Fruit fly (Drosophila melanogaster) whole organism, adult: ENCODE measurements around the gene CG5568.

Source experiments
- CG11617 ChIP-seq: fragments of 200-800 bp; sonication (Bioruptor generic); optimal IDR thresholded peaks from 2 replicates; lab custom pipeline; 2017; ENCODE audit warnings: mild to moderate bottlenecking, missing biosample characterization, missing genetic modification reagents, missing genetic modification characterization
- CG12768 ChIP-seq: fragments of 200-800 bp; sonication (Bioruptor generic); optimal IDR thresholded peaks from 2 replicates; lab custom pipeline; 2017; ENCODE audit warnings: missing biosample characterization, missing genetic modification characterization, mild to moderate bottlenecking, moderate library complexity, missing genetic modification reagents
- CG14711 ChIP-seq: fragments of 200-800 bp; sonication (Bioruptor generic); optimal IDR thresholded peaks from 2 replicates; lab custom pipeline; 2018; ENCODE audit warnings: missing biosample characterization, mild to moderate bottlenecking, missing genetic modification characterization, moderate library complexity
- CG1620 ChIP-seq: fragments of 200-800 bp; sonication (Bioruptor generic); optimal IDR thresholded peaks from 2 replicates; lab custom pipeline; 2016; ENCODE audit warnings: missing biosample characterization, missing genetic modification characterization
- CG33017 ChIP-seq: fragments of 200-800 bp; sonication (Bioruptor generic); optimal IDR thresholded peaks from 2 replicates; lab custom pipeline; 2018; ENCODE audit warnings: missing biosample characterization, mild to moderate bottlenecking, missing genetic modification characterization, moderate library complexity
- CG5204 ChIP-seq: fragments of 200-800 bp; sonication (Bioruptor generic); optimal IDR thresholded peaks from 2 replicates; lab custom pipeline; 2016; ENCODE audit warnings: missing biosample characterization, missing genetic modification characterization
- CG7045 ChIP-seq: fragments of 200-800 bp; sonication (Bioruptor generic); optimal IDR thresholded peaks from 2 replicates; lab custom pipeline; 2017; ENCODE audit warnings: missing biosample characterization, mild to moderate bottlenecking, missing genetic modification characterization
- CG7101 ChIP-seq: fragments of 200-800 bp; sonication (Bioruptor generic); optimal IDR thresholded peaks from 2 replicates; lab custom pipeline; 2018; ENCODE audit warnings: missing biosample characterization, mild to moderate bottlenecking, missing genetic modification characterization, moderate library complexity
- Clk ChIP-seq: fragments of 200-800 bp; sonication (Bioruptor generic); optimal IDR thresholded peaks from 2 replicates; lab custom pipeline; 2017; ENCODE audit warnings: missing biosample characterization, missing genetic modification characterization
- Crg-1 ChIP-seq: fragments of 200-800 bp; sonication (Bioruptor generic); optimal IDR thresholded peaks from 2 replicates; lab custom pipeline; 2016; ENCODE audit warnings: missing biosample characterization, missing genetic modification characterization
- Hr96 ChIP-seq: fragments of 200-800 bp; sonication (Bioruptor generic); optimal IDR thresholded peaks from 2 replicates; lab custom pipeline; 2016; ENCODE audit warnings: missing biosample characterization, missing genetic modification characterization
- Mnt ChIP-seq: fragments of 200-800 bp; sonication (Bioruptor generic); optimal IDR thresholded peaks from 2 replicates; lab custom pipeline; 2016; ENCODE audit warnings: missing biosample characterization, mild to moderate bottlenecking, missing genetic modification characterization
- bab1 ChIP-seq: fragments of 200-800 bp; sonication (Bioruptor generic); optimal IDR thresholded peaks from 3 replicates; lab custom pipeline; 2019; ENCODE audit warnings: missing biosample characterization, mild to moderate bottlenecking, missing genetic modification characterization, moderate library complexity
- cic ChIP-seq: fragments of 200-800 bp; sonication (Bioruptor generic); optimal IDR thresholded peaks from 2 replicates; lab custom pipeline; 2017; ENCODE audit warnings: missing biosample characterization, mild to moderate bottlenecking, missing genetic modification characterization, moderate library complexity
- cnc ChIP-seq, 2 experiments: fragments of >200 bp; optimal IDR thresholded peaks; 2 replicates each; lab custom pipeline; 2017
- kay ChIP-seq: fragments of 200-800 bp; sonication (Bioruptor generic); peaks from one replicate; lab custom pipeline; 2016; ENCODE audit warnings: missing biosample characterization, missing genetic modification characterization, borderline replicate concordance
- ovo ChIP-seq: fragments of 200-800 bp; sonication (Bioruptor generic); optimal IDR thresholded peaks from 2 replicates; lab custom pipeline; 2016; ENCODE audit warnings: missing biosample characterization, missing genetic modification characterization
- pad ChIP-seq: fragments of 200-800 bp; sonication (Bioruptor generic); optimal IDR thresholded peaks from 3 replicates; lab custom pipeline; 2017; ENCODE audit warnings: missing biosample characterization, missing genetic modification characterization, mild to moderate bottlenecking, moderate library complexity, missing genetic modification reagents
- tj ChIP-seq: fragments of 200-800 bp; sonication (Bioruptor generic); optimal IDR thresholded peaks from 3 replicates; lab custom pipeline; 2017; ENCODE audit warnings: missing biosample characterization, mild to moderate bottlenecking, missing genetic modification characterization, moderate library complexity
- toe ChIP-seq: fragments of 200-800 bp; sonication (Bioruptor generic); optimal IDR thresholded peaks from 2 replicates; lab custom pipeline; 2016; ENCODE audit warnings: missing biosample characterization, missing genetic modification characterization

CG5568 gene

dm6 chr3L:5831890-5832289 is 39.4 kb upstream of the CG5568 start:
- TF ChIP-seq bab1 (no peak), Hr96 (GFP tag; lab: Kevin White, UChicago) (no peak), ovo (GFP tag; lab: Kevin White, UChicago) (no peak), cnc (optimal IDR thresholded peaks at IDR 0.05; lab: Kevin White, UChicago) (no peak), CG14711 (no peak), CG5204 (GFP tag; lab: Kevin White, UChicago) (no peak), CG7045 (GFP tag; lab: Kevin White, UChicago) (no peak), CG7101 (tag; lab: Kevin White, UChicago) (no peak)

DNA sequence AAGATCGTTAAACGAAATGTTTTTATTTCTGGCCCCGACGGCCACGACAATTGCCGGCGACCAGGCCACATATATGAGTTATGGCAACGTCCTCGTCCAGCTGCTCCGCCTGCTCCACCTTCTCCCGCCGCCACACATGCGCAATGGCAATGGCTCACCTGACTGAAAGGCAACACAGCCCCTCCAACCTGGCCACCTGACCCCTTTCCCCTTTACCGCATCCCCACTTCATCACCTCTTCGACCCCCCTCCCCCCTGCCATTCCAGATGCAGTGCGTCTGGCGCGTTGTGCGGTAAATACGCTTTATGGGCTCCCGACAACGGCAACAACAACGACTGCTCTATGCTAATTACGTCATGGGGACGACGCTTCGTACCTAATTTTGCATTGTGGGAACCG is 37.5 kb upstream of the CG5568 start:
- TF ChIP-seq ovo (GFP tag; lab: Kevin White, UChicago) (no peak), CG33017 (no peak), CG1620 (no peak), Clk (no peak), Hr96 (GFP tag; lab: Kevin White, UChicago) (no peak), CG7101 (tag; lab: Kevin White, UChicago) (no peak), pad (GFP tag; lab: Kevin White, UChicago) (no peak)

DNA sequence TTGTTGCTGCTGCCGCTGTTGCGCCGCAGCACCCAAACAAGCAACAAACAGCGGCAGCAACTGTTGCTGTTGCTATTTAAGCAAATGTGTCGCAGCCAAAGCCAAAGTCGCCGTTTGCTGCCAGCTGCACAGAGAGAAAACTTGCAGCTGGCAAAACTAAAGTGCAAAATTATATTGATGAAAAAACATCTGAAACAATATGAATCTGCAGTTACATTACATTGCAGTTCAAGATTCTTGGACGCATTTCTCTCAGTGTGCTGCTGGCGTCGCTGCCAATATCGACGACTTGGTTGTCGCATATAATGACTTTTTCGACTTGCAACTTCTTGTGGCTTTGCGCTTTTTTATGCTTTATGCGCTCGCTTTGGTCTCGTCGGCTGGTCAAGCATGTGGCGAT is 37.1 kb upstream of the CG5568 start:
- TF ChIP-seq Crg-1 (GFP tag; lab: Kevin White, UChicago) (no peak), CG11617 (GFP tag; lab: Kevin White, UChicago) (no peak), CG1620 (no peak), Hr96 (GFP tag; lab: Kevin White, UChicago) (no peak)

DNA sequence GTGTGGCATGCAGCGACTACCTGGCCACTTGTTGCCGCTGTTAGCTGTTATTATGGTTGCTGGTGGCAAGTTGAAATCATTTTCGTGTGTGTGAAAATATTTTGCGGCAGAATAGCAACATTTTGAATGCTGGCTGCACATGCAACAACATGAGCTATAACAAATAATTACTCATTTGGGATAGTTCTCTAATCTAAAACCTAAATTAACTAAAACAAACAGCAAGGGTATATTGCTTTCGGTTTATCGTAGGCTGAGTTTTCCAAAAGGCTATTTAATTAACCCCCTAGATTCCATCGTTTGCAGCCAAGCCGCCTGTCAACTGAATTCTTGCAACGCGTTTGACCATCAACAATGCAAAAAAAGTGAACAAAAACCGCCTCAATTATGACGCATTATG is 36.5 kb upstream of the CG5568 start:
- TF ChIP-seq CG5204 (GFP tag; lab: Kevin White, UChicago) = no peak

DNA sequence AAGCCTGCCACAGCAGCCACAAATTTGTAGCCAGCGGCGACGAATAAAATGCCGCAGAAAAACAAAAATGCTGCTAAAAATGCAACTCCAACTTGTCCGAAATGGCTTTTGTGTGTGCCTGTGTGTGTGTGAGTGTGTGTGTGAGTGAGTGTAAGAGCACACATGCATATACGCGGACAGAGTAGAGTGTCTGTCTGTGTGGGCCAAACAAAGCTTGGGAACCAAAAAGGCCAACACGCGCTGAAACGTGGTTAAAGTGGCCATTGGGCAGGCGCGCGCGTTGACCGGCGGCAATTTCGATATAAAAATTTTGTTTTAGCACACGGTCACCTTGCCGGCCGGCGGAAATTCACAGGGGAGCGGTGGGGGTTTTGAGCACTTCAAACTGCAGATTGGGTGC is 35.9 kb upstream of the CG5568 start:
- TF ChIP-seq cnc (optimal IDR thresholded peaks at IDR 0.05; lab: Kevin White, UChicago) = no peak
- no peak for TF ChIP-seq Crg-1 (GFP tag; lab: Kevin White, UChicago)
- TF ChIP-seq bab1 = no peak
- no peak for TF ChIP-seq CG7101 (tag; lab: Kevin White, UChicago)
- no peak for TF ChIP-seq CG7045 (GFP tag; lab: Kevin White, UChicago)
- no peak for TF ChIP-seq CG12768 (GFP tag; lab: Kevin White, UChicago)
- no peak for TF ChIP-seq pad (GFP tag; lab: Kevin White, UChicago)
- no peak for TF ChIP-seq toe
- TF ChIP-seq CG1620 = no peak
- no peak for TF ChIP-seq Mnt (GFP tag; lab: Kevin White, UChicago)
- TF ChIP-seq CG11617 (GFP tag; lab: Kevin White, UChicago) = no peak
- TF ChIP-seq CG33017 = no peak
- no peak for TF ChIP-seq cic (GFP tag; lab: Kevin White, UChicago)
- TF ChIP-seq CG14711 = no peak

DNA sequence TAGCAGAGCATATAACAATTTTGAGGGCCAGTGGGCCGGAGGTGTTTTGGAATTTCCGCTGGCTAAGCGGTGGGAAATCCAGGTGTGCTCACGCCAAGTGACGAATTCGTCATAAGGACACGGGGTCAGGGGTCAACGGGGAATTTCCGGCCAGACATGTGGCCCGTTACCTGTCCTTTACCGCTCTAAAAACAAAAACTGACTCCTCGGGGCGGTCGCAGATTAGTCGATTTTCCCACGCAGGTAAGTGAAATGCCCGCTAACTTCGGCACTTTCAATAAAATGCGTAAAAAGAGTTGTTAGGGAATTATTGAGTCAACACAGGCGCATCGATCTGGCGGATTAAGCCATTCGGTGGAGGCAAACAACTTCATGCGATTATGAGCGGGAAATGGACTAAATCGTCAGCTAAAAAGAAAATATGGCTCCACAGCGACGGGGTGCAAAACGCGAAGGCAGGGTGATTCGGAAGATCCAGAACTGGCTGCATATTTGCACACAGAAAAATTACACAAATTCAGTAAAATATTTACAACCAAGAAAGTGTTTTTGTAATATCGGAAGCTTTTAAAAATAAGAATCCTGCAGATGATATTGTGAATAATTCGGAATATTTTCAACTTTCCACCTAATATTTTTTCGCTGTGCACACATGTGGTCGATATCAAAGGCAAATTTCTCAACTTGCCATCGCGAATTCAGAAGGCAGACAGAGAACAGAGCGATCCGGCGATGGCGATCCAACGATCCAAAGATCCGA is 35.2 kb upstream of the CG5568 start:
- no peak for TF ChIP-seq tj (GFP tag; lab: Kevin White, UChicago)
- TF ChIP-seq Hr96 (GFP tag; lab: Kevin White, UChicago) = no peak
- TF ChIP-seq CG7045 (GFP tag; lab: Kevin White, UChicago) = no peak
- TF ChIP-seq toe = no peak
- no peak for TF ChIP-seq CG5204 (GFP tag; lab: Kevin White, UChicago)
- TF ChIP-seq Crg-1 (GFP tag; lab: Kevin White, UChicago) = no peak
- no peak for TF ChIP-seq CG11617 (GFP tag; lab: Kevin White, UChicago)
- no peak for TF ChIP-seq cnc (optimal IDR thresholded peaks at IDR 0.05; lab: Kevin White, UChicago)
- TF ChIP-seq bab1 = no peak
- TF ChIP-seq CG14711 = no peak
- TF ChIP-seq cic (GFP tag; lab: Kevin White, UChicago) = no peak
- no peak for TF ChIP-seq ovo (GFP tag; lab: Kevin White, UChicago)

DNA sequence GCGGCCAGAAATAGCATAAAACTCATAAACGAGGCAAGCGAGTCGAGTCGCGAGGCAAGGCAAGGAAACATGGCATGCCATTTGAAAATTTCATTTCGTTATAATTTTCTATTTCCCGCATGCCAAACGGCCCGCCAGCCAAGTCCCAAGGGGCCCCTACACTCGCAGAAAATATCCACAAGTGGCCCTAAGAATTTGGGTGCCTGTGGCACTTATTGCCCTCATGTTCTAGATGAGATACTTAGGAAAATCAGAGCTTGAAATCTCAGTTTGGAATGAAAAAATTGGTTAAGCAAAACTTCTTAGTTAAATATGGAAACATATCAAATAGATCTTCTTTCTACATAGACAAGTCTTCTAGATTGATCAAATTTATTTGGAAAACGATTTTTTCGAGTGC is 33.0 kb upstream of the CG5568 start:
- TF ChIP-seq kay (GFP tag; lab: Kevin White, UChicago) (peak; percentile 3), bab1 (no peak), cic (GFP tag; lab: Kevin White, UChicago) (no peak), CG5204 (GFP tag; lab: Kevin White, UChicago) (no peak)

- TF ChIP-seq kay (GFP tag; lab: Kevin White, UChicago) = no peak
- TF ChIP-seq CG14711 = no peak
- no peak for TF ChIP-seq toe
- no peak for TF ChIP-seq CG12768 (GFP tag; lab: Kevin White, UChicago)
- no peak for TF ChIP-seq Crg-1 (GFP tag; lab: Kevin White, UChicago)
- no peak for TF ChIP-seq CG1620
- no peak for TF ChIP-seq bab1
- no peak for TF ChIP-seq CG11617 (GFP tag; lab: Kevin White, UChicago)
- TF ChIP-seq Hr96 (GFP tag; lab: Kevin White, UChicago) = no peak
- no peak for TF ChIP-seq cic (GFP tag; lab: Kevin White, UChicago)
- TF ChIP-seq Clk = no peak
- no peak for TF ChIP-seq pad (GFP tag; lab: Kevin White, UChicago)
- no peak for TF ChIP-seq tj (GFP tag; lab: Kevin White, UChicago)
- TF ChIP-seq ovo (GFP tag; lab: Kevin White, UChicago) = no peak
- no peak for TF ChIP-seq cnc (optimal IDR thresholded peaks at IDR 0.05; lab: Kevin White, UChicago)
- TF ChIP-seq CG33017 = no peak
- TF ChIP-seq CG7101 (tag; lab: Kevin White, UChicago) = no peak
Measured at dm6 chr3L:5838880-5839279, 32.4 kb upstream of the CG5568 start.
